Fruit fly (Drosophila melanogaster) ovary, adult (tissue): ENCODE results near the gene CG5969.

Experiments used
- CG17801 ChIP-seq: fragments of 200-800 bp; optimal IDR thresholded peaks from 2 replicates; lab custom pipeline; 2019; ENCODE audit warnings: missing biosample characterization, mild to moderate bottlenecking, missing genetic modification characterization, moderate library complexity; ENCODE audit not compliant: partially characterized antibody

The CG5969 gene

DNA sequence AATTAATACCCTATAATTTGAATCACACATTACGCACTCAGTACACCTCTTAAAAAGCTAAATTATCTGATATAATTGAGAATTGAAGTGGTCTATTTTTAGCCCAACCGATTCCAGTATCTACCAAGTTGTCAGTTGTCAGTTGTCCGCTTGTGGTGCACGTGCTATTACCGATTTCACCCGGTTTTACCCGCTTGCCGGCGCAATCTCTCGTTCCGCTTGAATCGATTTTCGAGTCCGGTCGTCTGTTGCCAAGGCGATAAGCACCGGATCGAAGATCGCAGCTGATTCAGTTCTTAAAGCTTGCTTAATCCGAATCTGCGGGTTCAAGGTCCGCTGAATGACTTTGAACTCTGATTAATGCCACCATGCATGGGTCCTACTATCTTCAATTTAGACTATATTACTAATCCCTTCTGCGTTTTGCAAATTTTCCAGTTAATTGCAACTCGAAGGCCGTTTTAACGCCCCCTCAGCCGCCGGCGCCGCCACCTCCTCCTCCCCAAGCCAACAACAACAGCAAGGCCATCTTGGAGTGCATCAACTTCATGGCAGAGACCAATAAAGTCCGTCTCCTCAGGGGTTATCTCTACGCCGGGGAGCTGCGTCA, 38.0 kb downstream of the CG5969 start:
- no peak for TF ChIP-seq CG17801 (GFP tag; lab: Kevin White, UChicago)

DNA sequence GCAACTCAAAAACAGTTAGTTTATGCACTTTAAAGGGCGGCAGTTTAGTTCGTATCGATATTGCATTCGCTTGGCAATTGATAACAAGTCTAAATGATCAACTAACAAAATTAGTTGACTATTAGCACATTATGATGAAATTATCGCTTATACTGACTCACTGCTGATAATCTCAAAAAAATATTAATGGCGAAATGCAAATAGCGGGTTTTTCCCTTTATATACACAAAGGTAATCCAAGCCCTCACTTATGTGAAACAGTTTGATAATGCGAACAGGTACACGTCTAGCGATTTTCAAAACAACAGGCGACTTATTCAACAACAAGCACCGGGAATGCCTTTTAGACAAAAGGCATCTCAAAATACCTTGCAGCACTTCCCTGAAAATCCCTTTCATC, 40.5 kb downstream of the CG5969 start:
- no peak for TF ChIP-seq CG17801 (GFP tag; lab: Kevin White, UChicago)

dm6 chr3L:20516519-20517178, 43.1 kb downstream of the CG5969 start:
- peak; percentile 71 for TF ChIP-seq CG17801 (GFP tag; lab: Kevin White, UChicago)

- no peak for TF ChIP-seq CG17801 (GFP tag; lab: Kevin White, UChicago)
These were observed 43.7 kb downstream of the CG5969 start for dm6 chr3L:20517179-20517834.

dm6 chr3L:20517897-20518804, 44.6 kb downstream of the CG5969 start:
- TF ChIP-seq CG17801 (GFP tag; lab: Kevin White, UChicago): no peak

dm6 chr3L:20518805-20519503, 45.4 kb downstream of the CG5969 start, which contains the start of gene BNIP3:
TSS of gene BNIP3 (minus strand) at chr3L:20519393.
- TF ChIP-seq CG17801 (GFP tag; lab: Kevin White, UChicago): no peak

DNA sequence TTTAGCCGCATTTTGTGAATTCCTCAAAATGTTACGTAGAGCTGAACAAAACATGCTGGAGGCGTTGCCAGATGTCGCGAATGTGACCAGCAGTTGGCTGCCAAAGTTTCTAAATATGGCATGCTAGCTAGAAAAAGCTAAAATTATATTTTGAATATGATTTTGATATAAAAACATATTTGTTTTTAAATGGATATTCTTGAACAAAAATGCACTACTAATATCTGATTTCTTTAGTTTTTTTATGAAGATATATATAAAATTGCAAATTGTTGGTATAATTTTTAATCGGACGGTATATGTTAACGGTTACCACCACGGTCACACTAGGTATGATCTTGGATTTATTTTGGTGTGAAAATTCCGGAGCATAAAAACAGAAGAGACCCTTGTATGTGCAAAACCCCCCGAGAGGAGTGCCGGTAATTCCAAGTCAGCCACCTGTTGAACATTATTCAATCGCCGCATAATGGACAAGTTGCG, 47.1 kb downstream of the CG5969 start, which contains the start of the genes mTerf3 and CG5104:
Gene mTerf3 (minus strand): TSS at position 86 of the 483 bp plus-strand sequence.
Gene CG5104 (plus strand): TSS at position 323 of the 483 bp plus-strand sequence.
- TF ChIP-seq CG17801 (GFP tag; lab: Kevin White, UChicago): no peak
